Fruit fly (Drosophila melanogaster): Measurements from ENCODE around the gene CG5079.

DNA sequence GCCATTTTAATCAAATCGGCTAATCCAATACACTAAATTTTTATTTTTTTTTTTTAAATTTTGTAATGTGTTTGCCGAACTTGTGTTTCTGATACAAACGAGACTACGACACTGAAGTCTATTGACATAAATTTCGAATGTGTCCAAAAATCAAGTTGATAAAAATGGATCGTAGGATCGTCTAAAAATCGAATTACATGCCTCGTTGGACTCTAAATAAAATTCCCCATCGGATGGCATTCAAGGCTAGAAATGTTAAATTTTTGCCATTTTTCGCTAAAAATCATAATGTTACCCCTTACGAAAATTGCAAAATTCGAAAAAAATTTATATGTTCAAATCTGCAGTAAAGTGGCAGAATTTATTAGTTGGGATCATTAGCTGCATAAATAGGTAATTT is 4.4 kb upstream of the CG5079 start, which contains the start of gene ymp:
- TF ChIP-seq CTCF (optimal IDR thresholded peaks at IDR 0.05), result no peak
- no peak for TF ChIP-seq CG8478 (optimal IDR thresholded peaks at IDR 0.05)

Data from S2 (cell line).